Fruit fly (Drosophila melanogaster) whole organism, wandering third instar larva: Measurements from ENCODE around the gene CG8870.

ENCODE experiments used
- CG32264 ChIP-seq: fragments of 200-800 bp; sonication (Bioruptor generic); optimal IDR thresholded peaks from 2 replicates; lab custom pipeline; 2016; ENCODE audit warnings: missing biosample characterization, missing genetic modification characterization
- usp ChIP-seq: fragments of >200 bp; optimal IDR thresholded peaks from 2 replicates; lab custom pipeline; 2017; ENCODE audit warnings: missing biosample characterization, missing genetic modification characterization

DNA sequence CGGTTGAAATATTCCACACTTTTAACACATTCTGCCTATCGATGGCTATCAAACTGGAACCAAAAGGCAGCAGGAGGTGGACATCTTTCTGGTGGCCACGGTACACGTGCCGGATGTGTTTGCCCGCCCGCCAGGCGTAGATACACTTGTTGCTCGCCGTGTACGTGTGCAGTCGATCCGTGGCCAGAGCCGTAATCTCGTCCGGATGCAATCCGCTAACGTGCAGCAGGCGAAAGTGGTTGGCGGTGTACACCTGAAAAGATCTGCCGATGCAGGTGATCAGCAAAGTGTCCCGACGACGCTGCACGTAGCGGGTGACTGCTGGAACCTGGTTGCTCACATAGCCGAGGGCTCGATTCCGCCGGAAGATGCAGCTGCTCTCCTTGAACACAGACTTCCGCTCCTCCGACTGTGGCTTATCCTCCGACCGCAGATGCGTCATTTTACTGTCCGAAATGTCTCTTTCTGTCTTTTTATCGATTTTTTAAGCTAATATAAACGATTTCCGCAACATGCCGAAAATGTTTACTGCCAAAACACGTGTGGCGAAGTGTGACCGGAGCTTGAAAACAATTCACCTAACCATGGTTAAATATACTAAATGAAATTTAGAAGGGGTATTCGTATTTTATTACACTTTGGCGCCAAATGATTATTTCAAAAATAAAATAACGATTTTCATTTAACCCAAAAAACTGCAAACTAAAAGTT is 8.7 kb downstream of the CG8870 start, which contains the start of gene CG9799:
- no peak for TF ChIP-seq usp
- no peak for TF ChIP-seq CG32264 (GFP tag; lab: Kevin White, UChicago)
